Fruit fly (Drosophila melanogaster) whole organism, pupa: ENCODE data around the gene CG31913.

Experiments
- CG34367 ChIP-seq: fragments of 200-800 bp; sonication (Bioruptor generic); optimal IDR thresholded peaks from 2 replicates; lab custom pipeline; 2018; ENCODE audit warnings: missing biosample characterization, mild to moderate bottlenecking, missing genetic modification characterization
- CG4496 ChIP-seq: fragments of 200-800 bp; sonication (Bioruptor generic); IDR thresholded peaks from 3 replicates; pipeline ENCODE4 v1.3.6; 2022; ENCODE audit warnings: missing biosample characterization, missing genetic modification characterization
- CG8159 ChIP-seq: fragments of 200-800 bp; sonication (Bioruptor generic); optimal IDR thresholded peaks from 3 replicates; lab custom pipeline; 2018; ENCODE audit warnings: missing biosample characterization, mild to moderate bottlenecking, missing genetic modification characterization, moderate library complexity
- Ets98B ChIP-seq: fragments of 200-800 bp; sonication (Bioruptor generic); IDR thresholded peaks from 2 replicates; pipeline ENCODE4 v1.3.6; 2022; ENCODE audit warnings: missing biosample characterization, missing genetic modification characterization

- TF ChIP-seq CG8159 = no peak
- no peak for TF ChIP-seq CG34367 (tag; lab: Kevin White, UChicago)
- no peak for TF ChIP-seq CG4496 (GFP tag; lab: Robert Waterston, UW)
- TF ChIP-seq Ets98B = no peak
Observed at dm6 chr2L:5789268-5789667, 5.4 kb downstream of the CG31913 start.
